Worm (Caenorhabditis elegans) whole organism, midembryonic: ENCODE data around the gene neg-1.

Experiments used
- T22C8.4 ChIP-seq: fragments of 200-800 bp; sonication (Bioruptor generic); IDR thresholded peaks from 2 replicates; pipeline ENCODE4 v1.3.6; 2022; ENCODE audit warnings: missing genetic modification characterization, missing compliant biosample characterization
- cog-1 ChIP-seq: sonication (generic microtip); optimal IDR thresholded peaks from 2 replicates; lab custom pipeline; 2016; ENCODE audit warnings: missing genetic modification characterization, missing compliant biosample characterization
- flt-1 ChIP-seq: fragments of 200-800 bp; sonication (Bioruptor generic); IDR thresholded peaks from 2 replicates; pipeline ENCODE4 v1.3.6; 2022; ENCODE audit warnings: missing genetic modification characterization, missing compliant biosample characterization
- klf-2 ChIP-seq: fragments of 200-800 bp; sonication (Bioruptor generic); conservative IDR thresholded peaks from 2 replicates; pipeline ENCODE4 v1.3.6; 2022; ENCODE audit warnings: missing genetic modification reagents, missing genetic modification characterization, missing compliant biosample characterization
- med-1 ChIP-seq: sonication (generic microtip); optimal IDR thresholded peaks from 2 replicates; lab custom pipeline; 2017; ENCODE audit warnings: missing genetic modification characterization, mild to moderate bottlenecking, missing compliant biosample characterization, antibody characterized with exemption, missing genetic modification reagents; ENCODE audit not compliant: insufficient read depth
- ref-1 ChIP-seq: fragments of 200-800 bp; sonication (Bioruptor generic); conservative IDR thresholded peaks from 2 replicates; pipeline ENCODE4 v1.3.6; 2022; ENCODE audit warnings: missing genetic modification reagents, missing genetic modification characterization, missing compliant biosample characterization
- tab-1 ChIP-seq: fragments of 200-800 bp; sonication (Bioruptor generic); IDR thresholded peaks from 2 replicates; pipeline ENCODE4 v1.3.6; 2022; ENCODE audit warnings: missing genetic modification characterization, missing compliant biosample characterization
- ztf-23 ChIP-seq: fragments of 200-800 bp; sonication (Bioruptor generic); IDR thresholded peaks from 2 replicates; pipeline ENCODE4 v1.3.6; 2022; ENCODE audit warnings: missing genetic modification reagents, missing genetic modification characterization, missing compliant biosample characterization
- ztf-29 ChIP-seq: fragments of 200-800 bp; sonication (Bioruptor generic); IDR thresholded peaks from 2 replicates; pipeline ENCODE4 v1.3.6; 2022; ENCODE audit warnings: missing genetic modification reagents, missing genetic modification characterization, missing compliant biosample characterization

Gene neg-1

DNA sequence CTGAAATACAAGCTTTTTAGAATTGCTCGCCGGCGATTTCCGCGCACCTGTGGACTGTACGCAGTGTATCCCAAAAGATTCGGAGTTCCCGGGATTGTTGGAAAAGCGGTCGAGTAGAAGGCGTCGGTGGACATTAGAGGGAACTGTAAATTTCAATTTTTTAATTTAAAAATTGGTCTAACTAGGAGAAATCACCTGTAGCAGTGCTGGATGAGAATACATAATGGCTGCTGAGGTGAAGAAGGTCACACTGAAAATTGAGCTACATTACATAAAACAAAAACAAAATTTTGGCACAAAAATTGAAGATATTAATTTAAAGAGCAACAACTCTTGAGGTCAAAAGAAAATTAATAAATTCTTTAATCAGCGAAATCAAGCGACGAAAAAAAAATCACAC is at the start of gene neg-1:
TSS of gene neg-1 (minus strand) at position 250 of the 400 bp plus-strand sequence.
- TF ChIP-seq med-1 (no peak), ref-1 (no peak)

DNA sequence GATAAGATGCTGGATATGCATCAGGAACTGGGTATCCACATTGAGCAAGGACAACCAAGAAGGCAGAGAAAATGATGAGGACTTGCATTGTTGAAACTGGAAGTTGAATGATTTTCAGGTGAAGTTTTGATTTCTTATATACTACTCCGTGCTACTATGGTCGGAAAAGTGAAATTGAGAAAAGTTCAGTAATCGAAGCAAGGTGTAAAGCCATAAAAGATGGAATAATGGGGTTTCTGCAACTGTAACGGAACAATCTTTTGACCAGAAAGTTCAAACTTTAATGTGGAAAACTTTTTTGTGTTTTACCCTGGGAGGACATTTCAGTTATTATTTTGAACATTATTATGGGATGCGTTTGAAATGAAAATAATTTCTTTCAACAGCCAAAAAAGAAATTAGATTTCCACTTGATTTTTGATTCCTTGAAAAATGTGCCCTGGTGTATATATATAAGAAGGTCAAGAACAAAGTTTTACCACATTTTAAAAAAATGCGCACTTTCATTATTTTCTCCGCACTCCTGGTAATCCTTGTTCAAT is 49.3 kb upstream of the neg-1 start, which contains the start of the genes Y47D7A.9 and Y47D7A.19:
TSS of gene Y47D7A.9 (minus strand) at position 101 of the 542 bp plus-strand sequence.
TSS of gene Y47D7A.19 (plus strand) at position 492 of the 542 bp plus-strand sequence.
- TF ChIP-seq flt-1 (GFP tag; lab: Robert Waterston, UW) (no peak), cog-1 (tag; lab: Kevin White, UChicago) (no peak), ref-1 (no peak), T22C8.4 (no peak), tab-1 (GFP tag; lab: Robert Waterston, UW) (no peak), ztf-23 (GFP tag; lab: Robert Waterston, UW) (no peak), klf-2 (GFP tag; lab: Robert Waterston, UW) (no peak), med-1 (no peak)

- TF ChIP-seq tab-1 (GFP tag; lab: Robert Waterston, UW), result no peak
- no peak for TF ChIP-seq ztf-29 (GFP tag; lab: Robert Waterston, UW)
- no peak for TF ChIP-seq T22C8.4
- no peak for TF ChIP-seq ref-1
- TF ChIP-seq klf-2 (GFP tag; lab: Robert Waterston, UW), result no peak
- TF ChIP-seq ztf-23 (GFP tag; lab: Robert Waterston, UW), result no peak
- TF ChIP-seq flt-1 (GFP tag; lab: Robert Waterston, UW), result no peak
- TF ChIP-seq cog-1 (tag; lab: Kevin White, UChicago), result no peak
Measured at ce11 chrV:4423087-4423486, 48.4 kb upstream of the neg-1 start.

DNA sequence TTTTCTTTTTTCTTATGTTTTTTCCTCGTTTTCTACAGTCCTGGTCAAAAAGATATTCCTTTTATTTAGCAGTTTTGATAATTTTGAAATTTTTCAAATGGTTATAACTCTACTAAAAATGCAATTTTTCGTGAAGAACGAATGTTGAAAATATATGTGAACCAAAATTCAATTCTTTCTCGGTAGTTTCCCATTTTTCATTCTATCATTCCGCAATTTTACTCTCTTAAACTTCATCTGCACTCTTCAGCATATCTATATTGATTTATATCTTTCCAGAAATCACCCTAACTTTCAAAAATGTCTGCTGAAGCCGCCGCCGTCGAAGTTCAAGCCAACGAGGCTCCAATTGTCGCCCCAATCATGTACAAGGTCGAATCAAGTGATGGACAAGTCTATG is 47.5 kb upstream of the neg-1 start, which contains the start of gene skr-7:
TSS of gene skr-7 (plus strand) at position 301 of the 400 bp plus-strand sequence.
- TF ChIP-seq T22C8.4 (no peak), tab-1 (GFP tag; lab: Robert Waterston, UW) (no peak), flt-1 (GFP tag; lab: Robert Waterston, UW) (no peak), ztf-29 (GFP tag; lab: Robert Waterston, UW) (no peak)

DNA sequence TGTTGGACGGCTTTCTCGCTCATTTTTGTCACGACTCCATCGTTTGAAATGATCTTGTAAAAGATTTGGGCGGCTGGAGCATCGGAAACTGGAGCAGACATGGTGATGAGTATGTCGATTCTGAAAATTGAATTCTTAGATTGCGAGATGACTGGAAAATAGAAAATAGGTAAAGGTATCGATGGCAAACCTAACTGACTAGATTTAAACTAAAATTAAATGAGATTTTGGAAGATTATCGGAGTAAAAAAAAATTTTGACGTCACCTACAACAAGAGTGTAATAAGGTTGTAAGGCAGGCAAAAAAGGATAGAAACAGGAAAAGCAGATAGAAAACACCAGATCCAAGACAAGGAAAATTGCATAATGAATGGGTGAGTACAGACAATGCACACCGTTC is 46.8 kb upstream of the neg-1 start, which contains the start of gene skr-14:
TSS of gene skr-14 (minus strand) at position 101 of the 400 bp plus-strand sequence.
- TF ChIP-seq tab-1 (GFP tag; lab: Robert Waterston, UW), result no peak
- TF ChIP-seq klf-2 (GFP tag; lab: Robert Waterston, UW), result no peak
- no peak for TF ChIP-seq med-1
- TF ChIP-seq T22C8.4, result no peak

- no peak for TF ChIP-seq tab-1 (GFP tag; lab: Robert Waterston, UW)
- TF ChIP-seq ref-1, result no peak
- no peak for TF ChIP-seq med-1
- no peak for TF ChIP-seq cog-1 (tag; lab: Kevin White, UChicago)
- no peak for TF ChIP-seq ztf-29 (GFP tag; lab: Robert Waterston, UW)
- no peak for TF ChIP-seq T22C8.4
- no peak for TF ChIP-seq ztf-23 (GFP tag; lab: Robert Waterston, UW)
- no peak for TF ChIP-seq flt-1 (GFP tag; lab: Robert Waterston, UW)
Measured at ce11 chrV:4419767-4420322, 45.2 kb upstream of the neg-1 start, which contains the start of the genes Y47D7A.7 and Y47D7A.2. Gene Y47D7A.7, minus strand, starts transcription at chrV:4419867. Gene Y47D7A.2, plus strand, starts transcription at chrV:4420272.

ce11 chrV:4418116-4418515 is 43.4 kb upstream of the neg-1 start, which contains the start of gene Y47D7A.6:
Gene Y47D7A.6, minus strand, starts transcription at chrV:4418216.
- TF ChIP-seq med-1 (no peak), tab-1 (GFP tag; lab: Robert Waterston, UW) (no peak), flt-1 (GFP tag; lab: Robert Waterston, UW) (no peak), ztf-29 (GFP tag; lab: Robert Waterston, UW) (no peak), T22C8.4 (no peak), cog-1 (tag; lab: Kevin White, UChicago) (no peak), klf-2 (GFP tag; lab: Robert Waterston, UW) (no peak), ref-1 (no peak), ztf-23 (GFP tag; lab: Robert Waterston, UW) (no peak)

ce11 chrV:4416710-4417109 is 42.0 kb upstream of the neg-1 start, which contains the start of gene Y47D7A.18:
Gene Y47D7A.18, minus strand, starts transcription at chrV:4416810.
- TF ChIP-seq flt-1 (GFP tag; lab: Robert Waterston, UW) (no peak), tab-1 (GFP tag; lab: Robert Waterston, UW) (no peak), med-1 (no peak), T22C8.4 (no peak), cog-1 (tag; lab: Kevin White, UChicago) (no peak), ztf-23 (GFP tag; lab: Robert Waterston, UW) (no peak), ztf-29 (GFP tag; lab: Robert Waterston, UW) (no peak), ref-1 (no peak), klf-2 (GFP tag; lab: Robert Waterston, UW) (no peak)

ce11 chrV:4414613-4415071 is 40.0 kb upstream of the neg-1 start, which contains the start of gene grl-5:
Gene grl-5, minus strand, starts transcription at chrV:4414663.
- TF ChIP-seq tab-1 (GFP tag; lab: Robert Waterston, UW) (no peak), flt-1 (GFP tag; lab: Robert Waterston, UW) (no peak), ztf-23 (GFP tag; lab: Robert Waterston, UW) (no peak), ztf-29 (GFP tag; lab: Robert Waterston, UW) (no peak), cog-1 (tag; lab: Kevin White, UChicago) (no peak), ref-1 (no peak), med-1 (no peak), T22C8.4 (no peak)

- no peak for TF ChIP-seq T22C8.4
Measured at ce11 chrV:4411714-4412113, 37.0 kb upstream of the neg-1 start, which contains the start of gene Y47D7A.17. Gene Y47D7A.17, minus strand, starts transcription at chrV:4411814.
